Worm (Caenorhabditis elegans) whole organism, mixed stage, embryonic: ENCODE measurements around the gene F56F11.4.

Experiments
- blmp-1 ChIP-seq: fragments of 150-350 bp; optimal IDR thresholded peaks from 2 replicates; lab custom pipeline; 2014; ENCODE audit warnings: missing biosample characterization, missing genetic modification characterization
- elt-1 ChIP-seq: sonication (generic microtip); optimal IDR thresholded peaks from 2 replicates; lab custom pipeline; 2017; ENCODE audit warnings: missing genetic modification characterization, mild to moderate bottlenecking, missing compliant biosample characterization, antibody characterized with exemption, moderate library complexity, borderline replicate concordance; ENCODE audit not compliant: insufficient read depth
- ham-2 ChIP-seq: fragments of 200-800 bp; sonication (Bioruptor generic); optimal IDR thresholded peaks from 2 replicates; lab custom pipeline; 2018; ENCODE audit warnings: mild to moderate bottlenecking, missing genetic modification characterization, missing compliant biosample characterization
- nhr-237 ChIP-seq: fragments of 150-350 bp; optimal IDR thresholded peaks from 2 replicates; lab custom pipeline; 2014; ENCODE audit warnings: missing biosample characterization, missing genetic modification characterization
- nhr-76 ChIP-seq: sonication (generic microtip); optimal IDR thresholded peaks from 2 replicates; lab custom pipeline; 2017; ENCODE audit warnings: missing biosample characterization, missing genetic modification characterization
- unc-39 ChIP-seq: fragments of 150-350 bp; optimal IDR thresholded peaks from 2 replicates; lab custom pipeline; 2014; ENCODE audit warnings: missing biosample characterization, missing genetic modification characterization
- unc-62 ChIP-seq: fragments of 150-350 bp; optimal IDR thresholded peaks from 2 replicates; lab custom pipeline; 2014; ENCODE audit warnings: missing biosample characterization, missing genetic modification reagents, missing genetic modification characterization

DNA sequence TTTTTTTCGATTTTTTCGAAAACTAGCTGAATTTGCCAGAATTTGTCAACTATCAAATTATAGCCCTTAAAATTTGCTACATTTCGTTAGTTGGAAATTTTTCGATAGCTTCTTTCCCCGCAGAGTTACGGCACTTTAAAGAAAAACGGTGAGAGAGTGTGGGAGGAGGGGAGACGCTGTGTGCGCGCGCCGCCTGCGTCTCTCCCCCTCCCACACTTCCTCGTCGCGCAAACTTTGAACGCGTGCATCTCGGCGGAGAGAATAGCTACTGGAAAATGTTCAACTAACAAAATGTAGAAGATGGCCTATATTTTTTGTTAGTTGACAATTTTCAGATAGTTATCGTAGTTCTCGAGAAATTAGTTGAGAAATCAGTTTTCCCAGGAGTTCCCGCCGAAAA is 10.6 kb downstream of the F56F11.4 start:
- TF ChIP-seq unc-62 (GFP tag; lab: Kevin White, UChicago): no peak
- TF ChIP-seq blmp-1 (tag; lab: Kevin White, UChicago): no peak
- TF ChIP-seq nhr-76 (tag; lab: Kevin White, UChicago): no peak
- TF ChIP-seq unc-39 (tag; lab: Kevin White, UChicago): no peak
- TF ChIP-seq nhr-237 (tag; lab: Kevin White, UChicago): no peak
- TF ChIP-seq ham-2 (GFP tag; lab: Kevin White, UChicago): no peak
- no peak for TF ChIP-seq elt-1 (tag; lab: Kevin White, UChicago)
